Worm (Caenorhabditis elegans) whole organism, midembryonic: ENCODE results near the gene fbxc-7.
"Not testable (repeated sequence)": the region's sequence is repeated elsewhere in the genome, so short reads cannot be mapped to it uniquely, and the experiment has no call there.

Experiments used
- T22C8.4 ChIP-seq: fragments of 200-800 bp; sonication (Bioruptor generic); IDR thresholded peaks from 2 replicates; pipeline ENCODE4 v1.3.6; 2022; ENCODE audit warnings: missing genetic modification characterization, missing compliant biosample characterization
- cog-1 ChIP-seq: sonication (generic microtip); optimal IDR thresholded peaks from 2 replicates; lab custom pipeline; 2016; ENCODE audit warnings: missing genetic modification characterization, missing compliant biosample characterization
- flt-1 ChIP-seq: fragments of 200-800 bp; sonication (Bioruptor generic); IDR thresholded peaks from 2 replicates; pipeline ENCODE4 v1.3.6; 2022; ENCODE audit warnings: missing genetic modification characterization, missing compliant biosample characterization
- klf-2 ChIP-seq: fragments of 200-800 bp; sonication (Bioruptor generic); conservative IDR thresholded peaks from 2 replicates; pipeline ENCODE4 v1.3.6; 2022; ENCODE audit warnings: missing genetic modification reagents, missing genetic modification characterization, missing compliant biosample characterization
- med-1 ChIP-seq: sonication (generic microtip); optimal IDR thresholded peaks from 2 replicates; lab custom pipeline; 2017; ENCODE audit warnings: missing genetic modification characterization, mild to moderate bottlenecking, missing compliant biosample characterization, antibody characterized with exemption, missing genetic modification reagents; ENCODE audit not compliant: insufficient read depth
- ref-1 ChIP-seq: fragments of 200-800 bp; sonication (Bioruptor generic); conservative IDR thresholded peaks from 2 replicates; pipeline ENCODE4 v1.3.6; 2022; ENCODE audit warnings: missing genetic modification reagents, missing genetic modification characterization, missing compliant biosample characterization
- tab-1 ChIP-seq: fragments of 200-800 bp; sonication (Bioruptor generic); IDR thresholded peaks from 2 replicates; pipeline ENCODE4 v1.3.6; 2022; ENCODE audit warnings: missing genetic modification characterization, missing compliant biosample characterization
- ztf-23 ChIP-seq: fragments of 200-800 bp; sonication (Bioruptor generic); IDR thresholded peaks from 2 replicates; pipeline ENCODE4 v1.3.6; 2022; ENCODE audit warnings: missing genetic modification reagents, missing genetic modification characterization, missing compliant biosample characterization
- ztf-29 ChIP-seq: fragments of 200-800 bp; sonication (Bioruptor generic); IDR thresholded peaks from 2 replicates; pipeline ENCODE4 v1.3.6; 2022; ENCODE audit warnings: missing genetic modification reagents, missing genetic modification characterization, missing compliant biosample characterization

fbxc-7 gene

DNA sequence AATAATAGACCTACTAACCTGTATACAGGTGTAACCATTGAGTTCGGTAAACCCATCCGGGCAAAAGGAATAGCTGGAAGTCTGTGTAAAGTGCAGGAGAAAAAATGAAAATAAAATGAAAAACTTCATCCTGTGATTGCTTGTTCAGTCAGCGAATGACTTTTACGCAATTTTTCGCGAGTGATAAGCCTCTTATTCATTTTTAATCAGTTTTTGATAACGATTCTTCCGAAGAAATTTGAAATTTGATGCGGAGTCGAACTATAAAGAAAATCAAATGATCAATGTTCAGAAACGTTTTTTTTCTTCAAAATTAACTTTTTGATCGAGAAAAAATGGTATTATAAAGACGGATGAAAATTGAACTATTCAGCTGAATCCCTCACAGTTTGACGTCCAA is 31.9 kb upstream of the fbxc-7 start:
- TF ChIP-seq klf-2 (GFP tag; lab: Robert Waterston, UW) (no peak), cog-1 (tag; lab: Kevin White, UChicago) (no peak), T22C8.4 (GFP tag; lab: Robert Waterston, UW) (no peak), tab-1 (GFP tag; lab: Robert Waterston, UW) (no peak), med-1 (no peak), flt-1 (GFP tag; lab: Robert Waterston, UW) (no peak), ref-1 (GFP tag; lab: Robert Waterston, UW) (no peak), ztf-23 (no peak), ztf-29 (GFP tag; lab: Robert Waterston, UW) (no peak)

DNA sequence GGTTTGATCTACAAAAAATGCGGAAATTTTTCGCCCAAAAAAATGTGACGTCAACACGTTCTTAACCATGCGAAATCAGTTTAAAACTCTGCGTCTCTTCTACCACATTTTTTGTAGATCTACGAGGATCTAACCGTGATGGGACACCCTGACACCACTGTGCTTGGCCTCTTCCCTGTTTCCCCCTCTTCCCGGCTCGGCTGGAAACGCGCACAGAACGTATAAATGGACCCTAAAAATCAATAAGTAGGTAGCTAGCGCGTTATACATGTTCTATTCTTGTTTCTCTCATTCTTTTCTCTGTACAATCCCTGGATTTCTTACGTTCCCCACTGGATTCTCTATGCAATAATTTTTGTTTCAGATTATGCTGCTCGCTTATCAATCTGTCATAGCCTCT is 31.2 kb upstream of the fbxc-7 start, which contains the start of gene fbxc-28:
Gene fbxc-28, plus strand, starts transcription at position 301 of the 400 bp plus-strand sequence.
- TF ChIP-seq T22C8.4 (GFP tag; lab: Robert Waterston, UW) (no peak), klf-2 (GFP tag; lab: Robert Waterston, UW) (no peak), flt-1 (GFP tag; lab: Robert Waterston, UW) (no peak), med-1 (no peak), ztf-23 (no peak), ref-1 (GFP tag; lab: Robert Waterston, UW) (no peak), ztf-29 (GFP tag; lab: Robert Waterston, UW) (no peak), cog-1 (tag; lab: Kevin White, UChicago) (no peak), tab-1 (GFP tag; lab: Robert Waterston, UW) (no peak)

DNA sequence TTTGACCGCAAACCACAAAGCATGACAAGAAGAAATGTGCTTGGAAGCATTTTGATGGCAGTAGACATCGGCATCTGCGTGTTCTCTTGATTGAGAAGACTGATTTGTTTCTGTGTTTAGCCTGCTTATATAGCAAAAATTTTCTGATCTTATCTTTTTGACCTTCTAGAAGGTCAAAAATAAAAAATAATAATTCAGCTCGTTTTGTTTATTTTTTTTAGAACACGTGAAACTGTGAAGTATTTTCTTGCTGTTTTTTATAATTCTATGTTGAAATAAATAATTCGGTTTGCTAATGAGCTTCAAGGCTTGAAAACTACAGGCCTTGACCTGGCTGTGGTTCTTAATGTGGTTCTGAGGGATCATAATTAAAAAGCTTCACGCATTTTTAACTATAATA is 27.4 kb upstream of the fbxc-7 start, which contains the start of gene R07C3.13:
Gene R07C3.13, minus strand, starts transcription at position 101 of the 400 bp plus-strand sequence.
- TF ChIP-seq ztf-29 (GFP tag; lab: Robert Waterston, UW) (no peak), ref-1 (GFP tag; lab: Robert Waterston, UW) (no peak), cog-1 (tag; lab: Kevin White, UChicago) (no peak), T22C8.4 (GFP tag; lab: Robert Waterston, UW) (no peak), ztf-23 (no peak), med-1 (no peak)

DNA sequence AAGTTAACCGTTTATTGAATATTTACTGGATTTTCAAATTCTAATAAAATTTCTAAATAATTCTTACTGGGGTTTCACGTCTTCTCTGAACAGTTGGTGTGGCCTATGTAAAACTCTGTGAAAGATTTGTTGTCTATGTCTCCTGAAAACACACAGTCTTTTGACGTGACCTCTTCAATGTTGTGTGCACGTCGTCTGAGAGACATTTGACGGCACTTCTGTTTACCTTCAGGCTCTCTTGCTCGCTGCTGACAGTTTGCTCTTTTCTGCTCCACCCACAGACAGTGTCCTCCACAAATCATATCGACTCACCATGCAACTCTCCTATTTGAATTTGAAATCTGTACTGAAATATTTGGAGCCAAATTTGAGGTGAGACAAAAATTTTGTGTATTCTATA is 23.9 kb upstream of the fbxc-7 start, which contains the start of gene fbxc-34:
Gene fbxc-34, plus strand, starts transcription at position 301 of the 400 bp plus-strand sequence.
- TF ChIP-seq ztf-23; med-1; tab-1 (GFP tag; lab: Robert Waterston, UW): not testable (repeated sequence)

DNA sequence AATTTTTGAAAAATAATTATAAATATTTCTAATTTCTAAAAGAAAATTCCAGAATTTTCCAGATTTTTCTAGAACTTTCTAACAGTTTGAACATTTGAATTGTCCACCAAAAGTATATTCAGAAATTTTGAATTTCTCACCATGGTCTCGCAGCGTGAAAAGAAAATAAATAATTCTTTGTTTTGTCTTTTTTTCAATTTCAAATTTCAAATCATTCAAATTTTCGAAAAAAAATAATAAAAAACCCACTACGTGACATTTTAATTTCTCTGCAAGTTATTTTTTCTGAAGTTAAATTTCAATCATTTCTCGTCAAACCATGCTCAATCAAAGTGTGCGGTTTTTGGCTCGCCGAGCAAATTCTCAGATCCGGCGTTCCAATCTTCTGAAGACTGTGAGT is 22.0 kb upstream of the fbxc-7 start, which contains the start of gene acs-15:
Gene acs-15, plus strand, starts transcription at position 301 of the 400 bp plus-strand sequence.
- TF ChIP-seq med-1 (no peak), T22C8.4 (GFP tag; lab: Robert Waterston, UW) (no peak), klf-2 (GFP tag; lab: Robert Waterston, UW) (no peak), ztf-29 (GFP tag; lab: Robert Waterston, UW) (no peak), ref-1 (GFP tag; lab: Robert Waterston, UW) (no peak), tab-1 (GFP tag; lab: Robert Waterston, UW) (no peak), ztf-23 (no peak), cog-1 (tag; lab: Kevin White, UChicago) (no peak), flt-1 (GFP tag; lab: Robert Waterston, UW) (no peak)

DNA sequence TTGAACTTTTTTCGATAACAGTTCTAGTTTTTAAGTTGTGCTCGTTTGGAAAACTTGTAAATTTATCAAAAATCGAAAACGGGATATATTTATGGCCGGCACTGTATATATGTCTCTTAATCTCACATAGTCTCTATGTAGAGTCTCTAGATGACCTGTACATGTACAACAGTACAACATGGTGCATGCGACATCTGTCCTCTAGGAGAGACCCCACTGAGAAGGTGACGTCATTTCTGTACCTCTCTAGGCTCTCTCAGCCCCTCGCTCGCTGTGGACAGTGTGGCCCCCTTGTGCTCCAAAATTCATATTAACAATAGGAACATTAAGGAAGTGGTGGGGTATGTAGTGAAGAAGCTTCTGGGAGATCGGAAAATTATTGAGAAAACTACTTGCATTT is 17.5 kb upstream of the fbxc-7 start:
- TF ChIP-seq ref-1 (GFP tag; lab: Robert Waterston, UW) (no peak), ztf-29 (GFP tag; lab: Robert Waterston, UW) (no peak), klf-2 (GFP tag; lab: Robert Waterston, UW) (no peak), flt-1 (GFP tag; lab: Robert Waterston, UW) (peak; percentile 54; the same call in 1 of the 2 replicates)

DNA sequence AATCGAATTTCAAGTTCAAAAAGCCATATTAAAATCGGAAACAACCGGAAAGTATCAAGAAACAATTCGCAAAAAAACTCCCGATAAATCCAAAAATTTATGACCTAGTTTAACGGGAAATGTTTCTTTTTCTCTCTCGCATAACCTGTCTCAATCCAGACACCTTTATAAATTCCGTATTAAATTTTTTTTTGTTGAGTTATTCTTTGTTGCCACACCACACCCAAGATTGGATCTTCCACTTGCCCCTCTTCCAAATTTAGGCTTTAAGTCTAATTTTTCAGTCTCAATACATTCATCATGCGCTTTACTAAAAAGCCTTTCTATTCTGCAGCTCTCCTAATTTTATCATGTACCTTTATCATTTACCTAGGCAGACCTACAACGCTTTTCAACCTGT is 16.2 kb upstream of the fbxc-7 start, which contains the start of gene R07C3.3:
Gene R07C3.3, plus strand, starts transcription at position 301 of the 400 bp plus-strand sequence.
- TF ChIP-seq tab-1 (GFP tag; lab: Robert Waterston, UW) (no peak), flt-1 (GFP tag; lab: Robert Waterston, UW) (no peak), ztf-29 (GFP tag; lab: Robert Waterston, UW) (no peak), ztf-23 (no peak), T22C8.4 (GFP tag; lab: Robert Waterston, UW) (no peak)

DNA sequence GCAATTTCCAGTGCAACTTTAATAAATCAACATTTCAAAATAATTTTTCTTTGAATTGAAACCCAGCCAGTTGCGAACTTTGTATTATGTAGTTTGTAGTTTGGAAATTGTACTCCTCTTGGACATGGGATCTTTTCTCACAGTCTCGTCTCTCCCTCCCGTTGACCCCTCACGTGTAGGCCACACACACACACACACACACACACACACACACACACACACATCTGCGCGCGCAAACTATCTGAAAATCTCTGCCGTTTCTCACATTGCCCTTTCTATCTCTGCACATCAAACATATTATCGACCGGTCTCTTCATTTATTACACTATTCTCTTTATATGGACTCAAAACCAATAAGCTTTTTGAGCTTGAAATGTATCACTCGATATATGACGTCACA is 13.9 kb upstream of the fbxc-7 start, which contains the start of gene fbxc-36:
Gene fbxc-36, plus strand, starts transcription at position 205 of the 400 bp plus-strand sequence.
- no peak for TF ChIP-seq flt-1 (GFP tag; lab: Robert Waterston, UW)
- TF ChIP-seq ref-1 (GFP tag; lab: Robert Waterston, UW) = no peak
- no peak for TF ChIP-seq ztf-29 (GFP tag; lab: Robert Waterston, UW)
- no peak for TF ChIP-seq ztf-23
- TF ChIP-seq T22C8.4 (GFP tag; lab: Robert Waterston, UW) = no peak
- TF ChIP-seq klf-2 (GFP tag; lab: Robert Waterston, UW) = no peak
- TF ChIP-seq tab-1 (GFP tag; lab: Robert Waterston, UW) = no peak
- no peak for TF ChIP-seq cog-1 (tag; lab: Kevin White, UChicago)
- TF ChIP-seq med-1 = no peak

DNA sequence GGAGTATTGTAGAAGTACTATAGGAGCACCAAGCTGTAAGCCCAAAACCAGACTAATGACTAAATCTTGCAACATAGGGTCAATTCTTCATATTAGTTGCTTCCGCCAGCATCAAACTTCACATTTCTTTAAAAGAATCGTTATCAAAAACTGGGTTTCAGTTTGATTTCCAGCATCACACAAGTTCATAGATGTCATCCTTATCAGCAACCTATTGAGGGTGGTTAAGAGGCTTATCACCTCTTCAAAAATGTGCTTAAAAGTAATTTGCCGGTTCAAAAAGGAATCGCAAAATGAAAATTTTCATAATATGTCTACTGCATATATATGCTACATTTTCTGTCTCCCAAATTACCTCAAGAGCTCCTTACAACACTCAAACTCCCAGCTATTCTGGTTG is 11.0 kb upstream of the fbxc-7 start, which contains the start of gene clec-43:
Gene clec-43, plus strand, starts transcription at position 294 of the 400 bp plus-strand sequence.
- TF ChIP-seq flt-1 (GFP tag; lab: Robert Waterston, UW) = no peak
- TF ChIP-seq ref-1 (GFP tag; lab: Robert Waterston, UW) = no peak
- TF ChIP-seq T22C8.4 (GFP tag; lab: Robert Waterston, UW) = no peak
- no peak for TF ChIP-seq med-1
- no peak for TF ChIP-seq cog-1 (tag; lab: Kevin White, UChicago)
- no peak for TF ChIP-seq klf-2 (GFP tag; lab: Robert Waterston, UW)
- TF ChIP-seq tab-1 (GFP tag; lab: Robert Waterston, UW) = no peak
- no peak for TF ChIP-seq ztf-23
- TF ChIP-seq ztf-29 (GFP tag; lab: Robert Waterston, UW) = no peak

DNA sequence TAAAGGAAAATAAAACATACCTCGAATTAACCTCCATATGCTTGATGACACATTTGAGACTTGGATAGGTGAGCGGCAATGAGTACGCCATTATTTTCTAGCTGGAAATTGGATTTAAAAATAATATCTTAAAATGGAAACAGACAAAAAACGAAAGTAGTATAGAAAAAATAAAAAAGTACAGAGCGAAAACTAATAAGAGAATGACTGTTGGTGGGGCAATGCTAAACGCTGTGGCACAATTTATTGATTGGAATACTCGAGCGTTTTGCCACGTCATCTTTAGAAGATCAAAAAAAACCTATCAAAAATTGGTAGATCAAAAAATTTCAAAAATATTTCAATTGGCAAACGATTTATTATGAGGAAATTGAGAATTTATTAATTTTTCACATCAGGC is 6.6 kb upstream of the fbxc-7 start, which contains the start of gene fbxc-32:
Gene fbxc-32, minus strand, starts transcription at position 101 of the 400 bp plus-strand sequence.
- TF ChIP-seq med-1 (no peak), ztf-29 (GFP tag; lab: Robert Waterston, UW) (no peak), flt-1 (GFP tag; lab: Robert Waterston, UW) (no peak), tab-1 (GFP tag; lab: Robert Waterston, UW) (no peak), ref-1 (GFP tag; lab: Robert Waterston, UW) (no peak), ztf-23 (no peak), cog-1 (tag; lab: Kevin White, UChicago) (no peak), T22C8.4 (GFP tag; lab: Robert Waterston, UW) (no peak), klf-2 (GFP tag; lab: Robert Waterston, UW) (no peak)
